Fruit fly (Drosophila melanogaster): ENCODE measurements around the gene CG3817.

CG3817 gene

dm6 chr3R:14879207-14879863 lies 19.2 kb upstream of the CG3817 start, which contains the start of gene CG3631 (continued):
- TF ChIP-seq gcm (GFP tag; optimal IDR thresholded peaks at IDR 0.05): no peak
- peak; percentile 55 for TF ChIP-seq CHES-1-like (GFP tag; optimal IDR thresholded peaks at IDR 0.05)
- peak; percentile 9 for TF ChIP-seq Nf-YC (tag; optimal IDR thresholded peaks at IDR 0.05)
- no peak for TF ChIP-seq ind (GFP tag; optimal IDR thresholded peaks at IDR 0.05)
- TF ChIP-seq dmrt99B (tag; optimal IDR thresholded peaks at IDR 0.05): no peak
- TF ChIP-seq knrl (GFP tag; IDR thresholded peaks at IDR 0.05; ENCODE audit: partially characterized antibody): no peak
- TF ChIP-seq CG4282 (GFP tag; optimal IDR thresholded peaks at IDR 0.05): no peak
- no peak for TF ChIP-seq bsh (GFP tag; optimal IDR thresholded peaks at IDR 0.05)
- TF ChIP-seq pan (optimal IDR thresholded peaks at IDR 0.05): no peak
- no peak for TF ChIP-seq pan (GFP tag; optimal IDR thresholded peaks at IDR 0.05 in 1 of 2, IDR thresholded peaks at IDR 0.05 in 1 of 2)
- no peak for TF ChIP-seq CG6254 (GFP tag; optimal IDR thresholded peaks at IDR 0.05)
- TF ChIP-seq Pdp1 (GFP tag; optimal IDR thresholded peaks at IDR 0.05): peak in 1 of 2 experiments; percentile 81
- TF ChIP-seq lilli (GFP tag; optimal IDR thresholded peaks at IDR 0.05): no peak
- TF ChIP-seq stwl (tag; optimal IDR thresholded peaks at IDR 0.05): peak; percentile 44
- TF ChIP-seq Mad (GFP tag; optimal IDR thresholded peaks at IDR 0.05): no peak
- TF ChIP-seq CG4424 (GFP tag; optimal IDR thresholded peaks at IDR 0.05): no peak
- TF ChIP-seq Hmr (GFP tag; optimal IDR thresholded peaks at IDR 0.05): peak; percentile 20
- no peak for TF ChIP-seq GATAe (GFP tag; conservative IDR thresholded peaks at IDR 0.05)

dm6 chr3R:14880861-14881260 lies 17.7 kb upstream of the CG3817 start:
- TF ChIP-seq Ets65A (GFP tag): peak; percentile 90
- TF ChIP-seq CG14014 (GFP tag; IDR thresholded peaks at IDR 0.05): no peak
- no peak for TF ChIP-seq CG6813 (GFP tag; optimal IDR thresholded peaks at IDR 0.05)
- no peak for TF ChIP-seq CG32767 (GFP tag; IDR thresholded peaks at IDR 0.05)
- TF ChIP-seq CG31365 (tag; optimal IDR thresholded peaks at IDR 0.05): no peak
- 0 out of 2 replicates have a peak, but pooled peaks have one; percentile 18 for TF ChIP-seq CG7372 (GFP tag; IDR thresholded peaks at IDR 0.05)
- TF ChIP-seq Rfx (GFP tag; IDR thresholded peaks at IDR 0.05): no peak
- TF ChIP-seq Dll (GFP tag; IDR thresholded peaks at IDR 0.05; ENCODE audit: partially characterized antibody): no peak
- TF ChIP-seq wdn (GFP tag; IDR thresholded peaks at IDR 0.05): no peak
- no peak for TF ChIP-seq oc (tag; optimal IDR thresholded peaks at IDR 0.05)
- no peak for TF ChIP-seq zfh1 (GFP tag; IDR thresholded peaks at IDR 0.05)
- TF ChIP-seq tx (GFP tag; optimal IDR thresholded peaks at IDR 0.05): no peak
- no peak for TF ChIP-seq CG17328 (GFP tag; IDR thresholded peaks at IDR 0.05)
- TF ChIP-seq CG30403 (GFP tag; optimal IDR thresholded peaks at IDR 0.05): no peak
- TF ChIP-seq CG9437 (GFP tag; optimal IDR thresholded peaks at IDR 0.05): no peak

- TF ChIP-seq CHES-1-like (GFP tag; optimal IDR thresholded peaks at IDR 0.05) (peak; percentile 67), chn (GFP tag; optimal IDR thresholded peaks at IDR 0.05) (peak; percentile 46), D19A (tag; optimal IDR thresholded peaks at IDR 0.05) (peak; percentile 64), hb (GFP tag; IDR thresholded peaks at IDR 0.05; ENCODE audit: partially characterized antibody) (0 out of 3 replicates have a peak, but pooled peaks have one; percentile 44), ci (GFP tag; IDR thresholded peaks at IDR 0.05) (peak; percentile 66; the same call in 1 of the 3 replicates), ab (GFP tag; optimal IDR thresholded peaks at IDR 0.05) (no peak), CG10565 (GFP tag; optimal IDR thresholded peaks at IDR 0.05) (no peak), CG34422 (GFP tag; IDR thresholded peaks at IDR 0.05) (0 out of 3 replicates have a peak, but pooled peaks have one; percentile 57), tap (tag; optimal IDR thresholded peaks at IDR 0.05) (no peak), ATbp (GFP tag; optimal IDR thresholded peaks at IDR 0.05) (no peak), Doc2 (GFP tag; IDR thresholded peaks at IDR 0.05) (no peak), Xrp1 (GFP tag; IDR thresholded peaks at IDR 0.05) (peak; percentile 63), ase (GFP tag; IDR thresholded peaks at IDR 0.05) (no peak), Med (GFP tag) (peak; percentile 95), ro (GFP tag; IDR thresholded peaks at IDR 0.05) (no peak), nom (GFP tag; optimal IDR thresholded peaks at IDR 0.05) (peak; percentile 65), C15 (GFP tag; IDR thresholded peaks at IDR 0.05) (0 out of 3 replicates have a peak, but pooled peaks have one; percentile 6)
Observed at dm6 chr3R:14886011-14886534, 12.5 kb upstream of the CG3817 start, which contains the start of the genes Rrp6, CG33331 and CG33332. Rrp6 (minus strand) TSS chr3R:14886246. CG33331 (plus strand) TSS chr3R:14886456. CG33332 (plus strand) TSS chr3R:14886456.
